Fruit fly (Drosophila melanogaster) whole organism, pupa: ENCODE results near the gene CG33514.

ENCODE experiments used
- CG13204 ChIP-seq: fragments of 200-800 bp; sonication (Bioruptor generic); optimal IDR thresholded peaks from 2 replicates; lab custom pipeline; 2018; ENCODE audit warnings: missing biosample characterization, mild to moderate bottlenecking, missing genetic modification characterization, moderate library complexity
- CG34367 ChIP-seq: fragments of 200-800 bp; sonication (Bioruptor generic); optimal IDR thresholded peaks from 2 replicates; lab custom pipeline; 2018; ENCODE audit warnings: missing biosample characterization, mild to moderate bottlenecking, missing genetic modification characterization
- Pif1B ChIP-seq: fragments of 200-800 bp; sonication (Bioruptor generic); optimal IDR thresholded peaks from 3 replicates; lab custom pipeline; 2016; ENCODE audit warnings: missing biosample characterization, missing genetic modification characterization
- rn ChIP-seq: fragments of 200-800 bp; sonication (Bioruptor generic); IDR thresholded peaks from 2 replicates; pipeline ENCODE4 v1.3.6; 2022; ENCODE audit warnings: missing biosample characterization, missing genetic modification characterization

- TF ChIP-seq CG34367 (tag; lab: Kevin White, UChicago) (no peak), rn (no peak), Pif1B (no peak), CG13204 (no peak)
Observed at dm6 chr3L:4328048-4328447, 37.2 kb upstream of the CG33514 start.
